Worm (Caenorhabditis elegans) whole organism, L3 larva: Measurements from ENCODE around the gene C54F6.12.

ENCODE experiments used
- R02D3.7 ChIP-seq: fragments of 150-350 bp; optimal IDR thresholded peaks from 2 replicates; lab custom pipeline; 2014; ENCODE audit warnings: missing biosample characterization, missing genetic modification characterization
- ZK546.5 ChIP-seq: sonication (generic microtip); optimal IDR thresholded peaks from 2 replicates; lab custom pipeline; 2017; ENCODE audit warnings: missing biosample characterization, missing genetic modification characterization
- aly-2 ChIP-seq: fragments of 150-350 bp; optimal IDR thresholded peaks from 2 replicates; lab custom pipeline; 2014; ENCODE audit warnings: missing biosample characterization, missing genetic modification characterization
- ama-1 ChIP-seq: fragments of 150-350 bp; optimal IDR thresholded peaks from 2 replicates; lab custom pipeline; 2018
- ceh-16 ChIP-seq: sonication (generic microtip); optimal IDR thresholded peaks from 2 replicates; lab custom pipeline; 2017; ENCODE audit warnings: missing biosample characterization, missing genetic modification characterization
- ceh-28 ChIP-seq: fragments of 150-350 bp; optimal IDR thresholded peaks from 2 replicates; lab custom pipeline; 2014; ENCODE audit warnings: missing biosample characterization, missing genetic modification reagents, missing genetic modification characterization
- ceh-9 ChIP-seq: sonication (generic microtip); optimal IDR thresholded peaks from 2 replicates; lab custom pipeline; 2018; ENCODE audit warnings: missing biosample characterization, missing genetic modification characterization
- daf-12 ChIP-seq: fragments of 150-350 bp; optimal IDR thresholded peaks from 2 replicates; lab custom pipeline; 2014; ENCODE audit warnings: missing biosample characterization, missing genetic modification reagents, missing genetic modification characterization
- egl-27 ChIP-seq: sonication (generic microtip); optimal IDR thresholded peaks from 4 replicates; lab custom pipeline; 2017; ENCODE audit warnings: missing biosample characterization, missing genetic modification reagents, missing genetic modification characterization
- egl-5 ChIP-seq: fragments of 150-350 bp; optimal IDR thresholded peaks from 2 replicates; lab custom pipeline; 2017; ENCODE audit warnings: missing biosample characterization, missing genetic modification reagents, missing genetic modification characterization, inconsistent platforms
- elt-2 ChIP-seq: sonication (generic microtip); optimal IDR thresholded peaks from 2 replicates; lab custom pipeline; 2016; ENCODE audit warnings: missing genetic modification reagents, mild to moderate bottlenecking, missing genetic modification characterization, missing compliant biosample characterization
- fkh-10 ChIP-seq: sonication (generic microtip); optimal IDR thresholded peaks from 2 replicates; lab custom pipeline; 2017; ENCODE audit warnings: missing biosample characterization, missing genetic modification reagents, missing genetic modification characterization
- fkh-2 ChIP-seq: fragments of 150-350 bp; optimal IDR thresholded peaks from 2 replicates; lab custom pipeline; 2014; ENCODE audit warnings: missing biosample characterization, missing genetic modification reagents, missing genetic modification characterization
- fos-1 ChIP-seq: fragments of 150-350 bp; optimal IDR thresholded peaks from 2 replicates; lab custom pipeline; 2014; ENCODE audit warnings: missing biosample characterization, missing genetic modification characterization
- hmg-11 ChIP-seq: sonication (generic microtip); optimal IDR thresholded peaks from 2 replicates; lab custom pipeline; 2016; ENCODE audit warnings: missing genetic modification characterization, missing compliant biosample characterization
- jun-1 ChIP-seq: fragments of 150-350 bp; optimal IDR thresholded peaks from 2 replicates; lab custom pipeline; 2014; ENCODE audit warnings: missing biosample characterization, missing genetic modification reagents, missing genetic modification characterization
- lin-15B ChIP-seq: fragments of 150-350 bp; optimal IDR thresholded peaks from 2 replicates; lab custom pipeline; 2014; ENCODE audit warnings: missing biosample characterization, missing genetic modification characterization
- lin-39 ChIP-seq: fragments of 150-350 bp; optimal IDR thresholded peaks from 2 replicates; lab custom pipeline; 2018; ENCODE audit warnings: missing biosample characterization, missing genetic modification reagents, missing genetic modification characterization
- mdl-1 ChIP-seq: fragments of 150-350 bp; optimal IDR thresholded peaks from 2 replicates; lab custom pipeline; 2014; ENCODE audit warnings: missing biosample characterization, missing genetic modification characterization
- nfya-1 ChIP-seq: sonication (generic microtip); optimal IDR thresholded peaks from 2 replicates; lab custom pipeline; 2017; ENCODE audit warnings: missing genetic modification characterization, mild to moderate bottlenecking, missing compliant biosample characterization, antibody characterized with exemption, moderate library complexity; ENCODE audit not compliant: insufficient read depth
- nhr-11 ChIP-seq: fragments of 150-350 bp; optimal IDR thresholded peaks from 2 replicates; lab custom pipeline; 2014; ENCODE audit warnings: missing biosample characterization, missing genetic modification characterization
- nhr-12 ChIP-seq: fragments of 150-350 bp; optimal IDR thresholded peaks from 2 replicates; lab custom pipeline; 2014; ENCODE audit warnings: missing biosample characterization, missing genetic modification characterization
- nhr-23 ChIP-seq: fragments of 150-350 bp; optimal IDR thresholded peaks from 2 replicates; lab custom pipeline; 2014; ENCODE audit warnings: missing biosample characterization, missing genetic modification reagents, missing genetic modification characterization
- nhr-237 ChIP-seq: fragments of 150-350 bp; optimal IDR thresholded peaks from 2 replicates; lab custom pipeline; 2014; ENCODE audit warnings: missing biosample characterization, missing genetic modification characterization
- nhr-25 ChIP-seq: sonication (generic microtip); optimal IDR thresholded peaks from 2 replicates; lab custom pipeline; 2017; ENCODE audit warnings: missing biosample characterization, missing genetic modification characterization
- nhr-28 ChIP-seq: fragments of 150-350 bp; optimal IDR thresholded peaks from 2 replicates; lab custom pipeline; 2014; ENCODE audit warnings: missing biosample characterization, missing genetic modification characterization
- nhr-67 ChIP-seq: fragments of 150-350 bp; optimal IDR thresholded peaks from 2 replicates; lab custom pipeline; 2014; ENCODE audit warnings: missing biosample characterization, missing genetic modification characterization
- nhr-76 ChIP-seq: fragments of 150-350 bp; sonication (generic microtip); optimal IDR thresholded peaks from 5 replicates; lab custom pipeline; 2014; ENCODE audit warnings: missing biosample characterization, missing genetic modification characterization
- sea-2 ChIP-seq: fragments of 150-350 bp; sonication (generic microtip); optimal IDR thresholded peaks from 4 replicates; lab custom pipeline; 2014; ENCODE audit warnings: missing biosample characterization, missing genetic modification reagents, missing genetic modification characterization
- skn-1 ChIP-seq: fragments of 150-350 bp; optimal IDR thresholded peaks from 2 replicates; lab custom pipeline; 2014; ENCODE audit warnings: missing biosample characterization, missing genetic modification characterization
- snpc-4 ChIP-seq: fragments of 150-350 bp; optimal IDR thresholded peaks from 2 replicates; lab custom pipeline; 2014; ENCODE audit warnings: missing biosample characterization, missing genetic modification characterization
- tbx-2 ChIP-seq: sonication (generic microtip); optimal IDR thresholded peaks from 2 replicates; lab custom pipeline; 2016; ENCODE audit warnings: mild to moderate bottlenecking, missing genetic modification characterization, missing compliant biosample characterization
- unc-39 ChIP-seq: sonication (generic microtip); optimal IDR thresholded peaks from 4 replicates; lab custom pipeline; 2017; ENCODE audit warnings: missing biosample characterization, missing genetic modification characterization
- zag-1 ChIP-seq: fragments of 150-350 bp; optimal IDR thresholded peaks from 2 replicates; lab custom pipeline; 2014; ENCODE audit warnings: missing biosample characterization, missing genetic modification characterization
- ztf-11 ChIP-seq: fragments of 150-350 bp; optimal IDR thresholded peaks from 2 replicates; lab custom pipeline; 2014; ENCODE audit warnings: missing biosample characterization, missing genetic modification characterization
- ztf-4 ChIP-seq: fragments of 150-350 bp; optimal IDR thresholded peaks from 2 replicates; lab custom pipeline; 2014; ENCODE audit warnings: missing biosample characterization, missing genetic modification characterization

The C54F6.12 gene

ce11 chrV:7501194-7501593 lies 36.7 kb downstream of the C54F6.12 start:
- TF ChIP-seq nfya-1 (tag; lab: Kevin White, UChicago) (no peak), R02D3.7 (no peak), elt-2 (tag; lab: Kevin White, UChicago) (no peak), lin-39 (tag; lab: Kevin White, UChicago) (no peak), skn-1 (no peak), fkh-10 (GFP tag; lab: Kevin White, UChicago) (no peak), mdl-1 (tag; lab: Kevin White, UChicago) (no peak), sea-2 (GFP tag; lab: Kevin White, UChicago) (no peak)

ce11 chrV:7497440-7497839 lies 40.5 kb downstream of the C54F6.12 start, which contains the start of gene srh-79:
Gene srh-79 (plus strand): TSS chrV:7497740.
- no peak for TF ChIP-seq fos-1 (tag; lab: Kevin White, UChicago)
- TF ChIP-seq ceh-28 (tag; lab: Kevin White, UChicago), result no peak
- no peak for TF ChIP-seq unc-39
- TF ChIP-seq skn-1, result no peak
- no peak for TF ChIP-seq zag-1
- TF ChIP-seq lin-15B (tag; lab: Kevin White, UChicago), result no peak
- TF ChIP-seq nhr-67 (tag; lab: Kevin White, UChicago), result no peak
- TF ChIP-seq elt-2 (tag; lab: Kevin White, UChicago), result no peak
- no peak for TF ChIP-seq lin-39 (tag; lab: Kevin White, UChicago)
- no peak for TF ChIP-seq nhr-28 (tag; lab: Kevin White, UChicago)
- TF ChIP-seq daf-12 (tag; lab: Kevin White, UChicago), result no peak

- TF ChIP-seq nhr-12, result no peak
- TF ChIP-seq nhr-11 (tag; lab: Kevin White, UChicago), result no peak
Observed at ce11 chrV:7495189-7495588, 42.7 kb downstream of the C54F6.12 start, which contains the start of gene srbc-11. Gene srbc-11 (minus strand): TSS chrV:7495289.

ce11 chrV:7492924-7493323 lies 45.0 kb downstream of the C54F6.12 start, which contains the start of gene srbc-10:
Gene srbc-10 (minus strand): TSS chrV:7493024.
- TF ChIP-seq ZK546.5 (no peak), fkh-2 (tag; lab: Kevin White, UChicago) (no peak), ceh-28 (tag; lab: Kevin White, UChicago) (no peak), unc-39 (no peak), aly-2 (tag; lab: Kevin White, UChicago) (no peak), egl-27 (tag; lab: Kevin White, UChicago) (no peak), nhr-76 (tag; lab: Kevin White, UChicago) (no peak), ceh-16 (tag; lab: Kevin White, UChicago) (no peak), nhr-23 (no peak), fkh-10 (GFP tag; lab: Kevin White, UChicago) (no peak), ztf-4 (tag; lab: Kevin White, UChicago) (no peak), mdl-1 (tag; lab: Kevin White, UChicago) (no peak)

ce11 chrV:7490340-7490739 lies 47.6 kb downstream of the C54F6.12 start, which contains the start of gene srbc-9:
Gene srbc-9 (minus strand): TSS chrV:7490440.
- no peak for TF ChIP-seq ceh-9 (tag; lab: Kevin White, UChicago)

ce11 chrV:7487518-7487917 lies 50.4 kb downstream of the C54F6.12 start, which contains the start of gene srbc-7:
Gene srbc-7 (minus strand): TSS chrV:7487618.
- TF ChIP-seq nhr-67 (tag; lab: Kevin White, UChicago) (no peak), snpc-4 (tag; lab: Kevin White, UChicago) (no peak), egl-5 (tag; lab: Kevin White, UChicago) (no peak), nhr-12 (no peak), fkh-10 (GFP tag; lab: Kevin White, UChicago) (no peak), ztf-11 (no peak), jun-1 (no peak), R02D3.7 (no peak), lin-15B (tag; lab: Kevin White, UChicago) (no peak), daf-12 (tag; lab: Kevin White, UChicago) (no peak), nfya-1 (tag; lab: Kevin White, UChicago) (no peak), ama-1 (lab: Kevin White, UChicago) (no peak), mdl-1 (tag; lab: Kevin White, UChicago) (no peak), skn-1 (no peak), nhr-11 (tag; lab: Kevin White, UChicago) (no peak), tbx-2 (no peak), nhr-25 (tag; lab: Kevin White, UChicago) (no peak), hmg-11 (tag; lab: Kevin White, UChicago) (no peak), nhr-237 (tag; lab: Kevin White, UChicago) (no peak)
